Worm (Caenorhabditis elegans): ENCODE results near the gene mrpl-11.

ce11 chrIII:8678371-8678770 is 39.1 kb upstream of the mrpl-11 start:
- TF ChIP-seq him-1 (tag; optimal IDR thresholded peaks at IDR 0.05) (peak; percentile 75), W03F9.2 (tag; optimal IDR thresholded peaks at IDR 0.05) (peak; percentile 18), dao-5 (tag; optimal IDR thresholded peaks at IDR 0.05) (peak; percentile 61)

Measured in whole organism, L4/young adult.